Worm (Caenorhabditis elegans): ENCODE data around the gene ucr-2.3.

Gene ucr-2.3

DNA sequence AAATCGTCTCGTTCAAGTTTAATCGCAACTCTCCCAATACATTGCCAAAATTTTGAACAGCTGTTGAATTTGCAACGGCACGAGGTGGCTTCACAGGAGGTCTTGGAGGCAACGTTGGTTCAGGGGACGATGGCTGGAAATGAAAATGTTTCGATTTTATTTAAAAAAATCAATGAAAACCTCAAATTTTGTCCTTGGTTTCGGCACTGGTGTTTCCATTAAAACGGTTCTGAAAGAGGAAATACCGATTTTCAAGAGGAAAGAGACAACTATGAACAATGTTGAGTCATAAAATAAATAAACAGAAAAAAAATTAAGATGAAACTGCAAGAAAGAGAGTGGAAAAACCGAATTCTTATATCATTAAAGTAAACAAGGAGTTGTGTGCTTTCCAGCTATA, 27.7 kb downstream of the ucr-2.3 start, which contains the start of gene F23H11.4:
TSS of gene F23H11.4 (minus strand) at position 229 of the 400 bp plus-strand sequence.
- TF ChIP-seq madf-10 (tag; optimal IDR thresholded peaks at IDR 0.05) (no peak), F39B2.1 (GFP tag; IDR thresholded peaks at IDR 0.05) (no peak), bed-2 (GFP tag; IDR thresholded peaks at IDR 0.05) (no peak), snpc-1.1 (tag; optimal IDR thresholded peaks at IDR 0.05; ENCODE audit: insufficient read depth) (no peak), die-1 (tag; optimal IDR thresholded peaks at IDR 0.05) (no peak), lin-35 (GFP tag; optimal IDR thresholded peaks at IDR 0.05) (no peak), Y95B8A.8 (GFP tag; IDR thresholded peaks at IDR 0.05) (no peak), Y53F4B.3 (GFP tag; IDR thresholded peaks at IDR 0.05) (no peak), ztf-26 (tag; optimal IDR thresholded peaks at IDR 0.05) (no peak), cebp-2 (GFP tag; IDR thresholded peaks at IDR 0.05) (no peak), tbp1 (GFP tag; optimal IDR thresholded peaks at IDR 0.05) (no peak)

DNA sequence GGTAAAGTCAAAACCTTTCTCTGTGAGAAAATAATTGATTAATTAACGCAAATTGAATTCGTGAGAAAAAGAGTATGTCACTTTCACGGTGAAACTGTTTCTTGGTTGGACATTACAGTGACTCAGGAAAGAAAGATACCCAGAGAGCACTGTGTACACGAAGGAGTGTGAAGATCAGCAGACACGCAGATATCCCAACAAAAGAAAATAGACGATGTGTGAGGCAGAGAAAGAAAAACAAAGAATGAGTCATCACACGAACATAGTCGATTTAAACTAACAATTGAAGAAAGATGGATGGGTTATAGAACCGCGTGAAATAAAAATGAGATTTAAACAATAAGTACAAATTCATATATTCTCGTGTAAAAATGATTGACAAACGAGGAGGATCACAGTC, 28.3 kb downstream of the ucr-2.3 start:
- no peak for TF ChIP-seq cebp-1 (GFP tag; IDR thresholded peaks at IDR 0.05)
- peak; percentile 2 for TF ChIP-seq cebp-1 (tag; optimal IDR thresholded peaks at IDR 0.05)
- TF ChIP-seq him-1 (tag; optimal IDR thresholded peaks at IDR 0.05), result no peak
- TF ChIP-seq hmg-1.2 (GFP tag; IDR thresholded peaks at IDR 0.05), result peak; percentile 16; the same call in 1 of the 2 replicates
- TF ChIP-seq madf-8 (GFP tag; conservative IDR thresholded peaks at IDR 0.05), result no peak

DNA sequence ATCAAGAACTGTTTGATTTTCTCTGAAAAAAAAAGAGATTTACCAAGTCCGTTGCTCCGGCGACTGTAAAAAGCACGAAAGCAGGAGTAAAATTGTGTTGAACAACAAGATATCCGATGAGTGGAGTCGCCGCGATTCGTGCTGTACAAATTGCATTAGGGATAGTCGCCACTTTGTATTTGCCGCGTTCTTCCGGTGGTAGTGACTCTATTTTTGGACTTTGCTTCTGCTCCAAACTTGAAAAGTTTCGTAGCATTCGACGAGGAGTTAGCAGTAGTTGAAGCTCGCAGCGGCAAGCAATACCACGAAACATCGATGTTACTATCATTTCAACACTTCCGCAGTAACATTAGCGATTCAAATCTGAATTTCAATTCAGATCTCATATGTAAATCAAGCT, 29.9 kb downstream of the ucr-2.3 start, which contains the start of gene crls-1:
TSS of gene crls-1 (minus strand) at position 363 of the 400 bp plus-strand sequence.
- TF ChIP-seq xnd-1 (tag; optimal IDR thresholded peaks at IDR 0.05), result no peak
- no peak for TF ChIP-seq ccch-3 (GFP tag; optimal IDR thresholded peaks at IDR 0.05)
- TF ChIP-seq F57C9.4 (tag; optimal IDR thresholded peaks at IDR 0.05), result no peak
- TF ChIP-seq C06A6.2 (GFP tag; conservative IDR thresholded peaks at IDR 0.05), result no peak
- TF ChIP-seq rec-8 (tag; optimal IDR thresholded peaks at IDR 0.05), result no peak
- no peak for TF ChIP-seq ama-1 (optimal IDR thresholded peaks at IDR 0.05)
- no peak for TF ChIP-seq ama-1 (GFP tag; optimal IDR thresholded peaks at IDR 0.05)
- peak; percentile 14; the same call in 1 of the 2 replicates for TF ChIP-seq madf-6 (GFP tag; IDR thresholded peaks at IDR 0.05)
- TF ChIP-seq snpc-4 (GFP tag; optimal IDR thresholded peaks at IDR 0.05), result no peak
- TF ChIP-seq snpc-4 (tag; optimal IDR thresholded peaks at IDR 0.05), result no peak
- TF ChIP-seq bed-1 (GFP tag; IDR thresholded peaks at IDR 0.05), result no peak
- no peak for TF ChIP-seq egl-18 (GFP tag; IDR thresholded peaks at IDR 0.05)
- TF ChIP-seq C17E4.6 (GFP tag; IDR thresholded peaks at IDR 0.05), result no peak
- 0 out of 2 replicates have a peak, but pooled peaks have one; percentile 30 for TF ChIP-seq B0336.3 (GFP tag; IDR thresholded peaks at IDR 0.05)
- no peak for TF ChIP-seq egl-44 (GFP tag; IDR thresholded peaks at IDR 0.05)
- no peak for TF ChIP-seq aptf-2 (GFP tag; conservative IDR thresholded peaks at IDR 0.05)
- no peak for TF ChIP-seq lin-26 (GFP tag; IDR thresholded peaks at IDR 0.05)
- no peak for TF ChIP-seq mxl-1 (tag; optimal IDR thresholded peaks at IDR 0.05)
- no peak for TF ChIP-seq hrde-1 (tag; optimal IDR thresholded peaks at IDR 0.05; ENCODE audit: borderline replicate concordance)
- no peak for TF ChIP-seq akir-1 (GFP tag; optimal IDR thresholded peaks at IDR 0.05)
- TF ChIP-seq chd-7 (tag; optimal IDR thresholded peaks at IDR 0.05), result peak; percentile 25
- no peak for TF ChIP-seq ceh-91 (GFP tag; IDR thresholded peaks at IDR 0.05)
- no peak for TF ChIP-seq ceh-100 (GFP tag; IDR thresholded peaks at IDR 0.05)
- no peak for TF ChIP-seq egrh-3 (GFP tag; IDR thresholded peaks at IDR 0.05)
- TF ChIP-seq mcd-1 (GFP tag; IDR thresholded peaks at IDR 0.05), result peak; percentile 29
- TF ChIP-seq nhr-80 (tag; optimal IDR thresholded peaks at IDR 0.05), result no peak
- no peak for TF ChIP-seq madf-8 (GFP tag; conservative IDR thresholded peaks at IDR 0.05)
- TF ChIP-seq snpc-1.1 (tag; optimal IDR thresholded peaks at IDR 0.05; ENCODE audit: insufficient read depth), result no peak
- no peak for TF ChIP-seq lag-1 (GFP tag; IDR thresholded peaks at IDR 0.05)
- TF ChIP-seq F52B5.7 (tag; optimal IDR thresholded peaks at IDR 0.05), result peak; percentile 26
- no peak for TF ChIP-seq F23B12.7 (tag; optimal IDR thresholded peaks at IDR 0.05; ENCODE audit: insufficient read depth)
- peak; percentile 16 for TF ChIP-seq tlf-1 (GFP tag; optimal IDR thresholded peaks at IDR 0.05)
- no peak for TF ChIP-seq cebp-2 (GFP tag; IDR thresholded peaks at IDR 0.05)
- TF ChIP-seq let-526 (GFP tag; IDR thresholded peaks at IDR 0.05), result no peak
